Worm (Caenorhabditis elegans) whole organism, L3 larva: ENCODE measurements around the gene C33H5.16.

Experiments used
- R02D3.7 ChIP-seq: fragments of 150-350 bp; optimal IDR thresholded peaks from 2 replicates; lab custom pipeline; 2014; ENCODE audit warnings: missing biosample characterization, missing genetic modification characterization
- ama-1 ChIP-seq: fragments of 150-350 bp; optimal IDR thresholded peaks from 2 replicates; lab custom pipeline; 2018
- egl-27 ChIP-seq: sonication (generic microtip); optimal IDR thresholded peaks from 4 replicates; lab custom pipeline; 2017; ENCODE audit warnings: missing biosample characterization, missing genetic modification reagents, missing genetic modification characterization
- elt-2 ChIP-seq: sonication (generic microtip); optimal IDR thresholded peaks from 2 replicates; lab custom pipeline; 2016; ENCODE audit warnings: missing genetic modification reagents, mild to moderate bottlenecking, missing genetic modification characterization, missing compliant biosample characterization
- jun-1 ChIP-seq: fragments of 150-350 bp; optimal IDR thresholded peaks from 2 replicates; lab custom pipeline; 2014; ENCODE audit warnings: missing biosample characterization, missing genetic modification reagents, missing genetic modification characterization
- lin-39 ChIP-seq: fragments of 150-350 bp; optimal IDR thresholded peaks from 2 replicates; lab custom pipeline; 2018; ENCODE audit warnings: missing biosample characterization, missing genetic modification reagents, missing genetic modification characterization
- nhr-28 ChIP-seq: fragments of 150-350 bp; optimal IDR thresholded peaks from 2 replicates; lab custom pipeline; 2014; ENCODE audit warnings: missing biosample characterization, missing genetic modification characterization
- snpc-4 ChIP-seq: fragments of 150-350 bp; optimal IDR thresholded peaks from 2 replicates; lab custom pipeline; 2014; ENCODE audit warnings: missing biosample characterization, missing genetic modification characterization
- zag-1 ChIP-seq: fragments of 150-350 bp; optimal IDR thresholded peaks from 2 replicates; lab custom pipeline; 2014; ENCODE audit warnings: missing biosample characterization, missing genetic modification characterization
- ztf-11 ChIP-seq: fragments of 150-350 bp; optimal IDR thresholded peaks from 2 replicates; lab custom pipeline; 2014; ENCODE audit warnings: missing biosample characterization, missing genetic modification characterization

ce11 chrIV:7815683-7816183 lies 12.6 kb upstream of the C33H5.16 start, which contains the start of gene cdgs-1:
- TF ChIP-seq zag-1 (tag; lab: Kevin White, UChicago) (no peak), jun-1 (tag; lab: Kevin White, UChicago) (no peak), R02D3.7 (tag; lab: Kevin White, UChicago) (no peak), snpc-4 (tag; lab: Kevin White, UChicago) (peak; percentile 49), elt-2 (tag; lab: Kevin White, UChicago) (peak; percentile 27), ama-1 (no peak), ztf-11 (tag; lab: Kevin White, UChicago) (no peak), egl-27 (tag; lab: Kevin White, UChicago) (no peak), nhr-28 (tag; lab: Kevin White, UChicago) (no peak), lin-39 (tag; lab: Kevin White, UChicago) (no peak)
